Fruit fly (Drosophila melanogaster): ENCODE results near the gene Sgs7.

The Sgs7 gene

DNA sequence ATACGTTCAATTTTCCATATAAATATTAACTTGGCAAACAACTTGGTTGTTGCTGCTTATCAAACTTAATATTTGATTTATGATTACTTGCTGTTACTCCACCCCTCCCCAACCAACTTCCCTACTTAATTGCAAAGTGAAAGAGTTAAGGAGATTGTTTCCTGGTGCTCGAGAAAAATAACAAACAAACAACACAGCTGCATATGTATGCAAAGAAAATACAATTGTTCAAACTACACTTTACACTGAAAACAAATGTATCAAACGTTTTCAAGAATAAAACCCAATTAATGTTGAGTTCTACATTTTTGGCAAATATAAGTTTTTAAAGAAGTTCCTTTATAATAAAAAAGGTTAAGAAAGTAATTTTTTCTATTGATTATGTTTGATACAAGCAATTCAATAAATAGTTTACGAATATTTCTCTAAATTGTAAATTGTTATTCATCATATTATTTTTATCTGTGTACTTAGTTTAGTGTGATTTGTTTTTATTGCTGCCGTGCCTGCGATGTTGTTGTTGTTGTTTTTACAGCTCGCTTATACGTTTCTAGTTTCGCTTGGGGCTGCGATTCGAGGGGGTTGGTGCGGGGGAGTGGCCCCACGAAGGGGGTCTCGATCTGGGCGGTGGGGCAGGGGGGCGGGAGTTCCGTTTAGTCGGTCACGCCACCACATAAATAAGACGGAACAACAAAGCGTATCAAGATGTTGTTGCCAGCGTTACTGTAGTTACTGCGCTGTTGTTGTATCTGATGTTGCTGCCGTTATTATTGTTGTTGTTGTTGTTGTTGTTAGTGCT, 46.2 kb downstream of the Sgs7 start (continued):
- TF ChIP-seq gro (GFP tag; optimal IDR thresholded peaks at IDR 0.05) (peak; percentile 46), kah (GFP tag; optimal IDR thresholded peaks at IDR 0.05) (no peak), stc (GFP tag; IDR thresholded peaks at IDR 0.05) (peak; percentile 77; the same call in 1 of the 2 replicates), CG8290 (GFP tag; optimal IDR thresholded peaks at IDR 0.05) (no peak), CG8290 (tag; optimal IDR thresholded peaks at IDR 0.05) (peak in 1 of 2 experiments; percentile 66), CG15073 (GFP tag; optimal IDR thresholded peaks at IDR 0.05) (no peak), CG6272 (GFP tag; IDR thresholded peaks at IDR 0.05) (no peak), CG17829 (tag; optimal IDR thresholded peaks at IDR 0.05) (peak; percentile 83), knrl (GFP tag; IDR thresholded peaks at IDR 0.05; ENCODE audit: partially characterized antibody) (no peak), CG11085 (GFP tag; IDR thresholded peaks at IDR 0.05) (no peak), lmd (GFP tag; IDR thresholded peaks at IDR 0.05) (peak; percentile 66), sisA (GFP tag; IDR thresholded peaks at IDR 0.05) (peak; percentile 16; the same call in 1 of the 2 replicates), CG4707 (GFP tag; optimal IDR thresholded peaks at IDR 0.05) (peak; percentile 30), BtbVII (GFP tag; optimal IDR thresholded peaks at IDR 0.05) (peak; percentile 10), Stat92E (GFP tag; optimal IDR thresholded peaks at IDR 0.05) (no peak), CG4404 (GFP tag; IDR thresholded peaks at IDR 0.05) (no peak), CG15269 (tag; optimal IDR thresholded peaks at IDR 0.05) (peak; percentile 82), inv (GFP tag; IDR thresholded peaks at IDR 0.05; ENCODE audit: partially characterized antibody) (no peak), kay (GFP tag; optimal IDR thresholded peaks at IDR 0.05) (peak; percentile 12), Optix (GFP tag; IDR thresholded peaks at IDR 0.05) (0 out of 3 replicates have a peak, but pooled peaks have one; percentile 40), Ets97D (GFP tag; optimal IDR thresholded peaks at IDR 0.05) (no peak), en (GFP tag; optimal IDR thresholded peaks at IDR 0.05) (peak; percentile 24), Ets65A (GFP tag) (no peak), Nf-YA (GFP tag; IDR thresholded peaks at IDR 0.05) (no peak), CG1603 (tag; optimal IDR thresholded peaks at IDR 0.05) (peak; percentile 50), CG11504 (tag; optimal IDR thresholded peaks at IDR 0.05) (peak; percentile 85), CG18011 (GFP tag; optimal IDR thresholded peaks at IDR 0.05) (no peak), tll (GFP tag; optimal IDR thresholded peaks at IDR 0.05) (no peak), hb (GFP tag; IDR thresholded peaks at IDR 0.05; ENCODE audit: partially characterized antibody) (no peak), Mad (GFP tag; optimal IDR thresholded peaks at IDR 0.05) (no peak), btn (GFP tag; optimal IDR thresholded peaks at IDR 0.05) (no peak), salm (tag; optimal IDR thresholded peaks at IDR 0.05) (peak; percentile 44), dimm (GFP tag; IDR thresholded peaks at IDR 0.05) (no peak), Antp (GFP tag; optimal IDR thresholded peaks at IDR 0.05) (no peak), Vsx1 (GFP tag; optimal IDR thresholded peaks at IDR 0.05) (peak; percentile 11), YL-1 (GFP tag; optimal IDR thresholded peaks at IDR 0.05) (no peak), Asciz (GFP tag; optimal IDR thresholded peaks at IDR 0.05) (peak; percentile 85), CG7928 (GFP tag; optimal IDR thresholded peaks at IDR 0.05) (no peak), CG8089 (GFP tag; optimal IDR thresholded peaks at IDR 0.05) (peak; percentile 42), onecut (GFP tag; IDR thresholded peaks at IDR 0.05) (peak; percentile 38; the same call in 1 of the 2 replicates), Fer3 (tag; optimal IDR thresholded peaks at IDR 0.05) (peak; percentile 80), CG17912 (GFP tag; optimal IDR thresholded peaks at IDR 0.05) (no peak), CG17361 (GFP tag; IDR thresholded peaks at IDR 0.05) (peak; percentile 87), Xrp1 (GFP tag; IDR thresholded peaks at IDR 0.05) (peak; percentile 76; the same call in 1 of the 2 replicates), CG7556 (GFP tag; optimal IDR thresholded peaks at IDR 0.05) (peak; percentile 84), CG1529 (GFP tag; optimal IDR thresholded peaks at IDR 0.05) (peak; percentile 61), Max (GFP tag; optimal IDR thresholded peaks at IDR 0.05) (peak; percentile 28), Nf-YC (tag; optimal IDR thresholded peaks at IDR 0.05) (peak; percentile 50), Fer1 (GFP tag; optimal IDR thresholded peaks at IDR 0.05) (peak; percentile 41)
